Worm (Caenorhabditis elegans) whole organism, young adult: Measurements from ENCODE around the gene rpl-33.
"Not testable (repeated sequence)": the region's sequence is repeated elsewhere in the genome, so short reads cannot be mapped to it uniquely, and the experiment has no call there.

Source experiments
- F39B2.1 ChIP-seq: fragments of 200-800 bp; sonication (Bioruptor generic); IDR thresholded peaks from 2 replicates; pipeline ENCODE4 v1.3.6; 2022; ENCODE audit warnings: missing genetic modification reagents, missing genetic modification characterization, missing compliant biosample characterization
- Y79H2A.3 ChIP-seq: fragments of 200-800 bp; sonication (Bioruptor generic); conservative IDR thresholded peaks from 2 replicates; pipeline ENCODE4 v1.3.6; 2022; ENCODE audit warnings: missing genetic modification reagents, missing genetic modification characterization, missing compliant biosample characterization
- ZK185.1 ChIP-seq: sonication (generic microtip); optimal IDR thresholded peaks from 2 replicates; lab custom pipeline; 2016; ENCODE audit warnings: mild to moderate bottlenecking, missing genetic modification characterization, missing compliant biosample characterization; ENCODE audit not compliant: poor library complexity, severe bottlenecking
- athp-1 ChIP-seq: sonication (generic microtip); optimal IDR thresholded peaks from 2 replicates; lab custom pipeline; 2017; ENCODE audit warnings: mild to moderate bottlenecking, missing genetic modification characterization, missing compliant biosample characterization
- attf-6 ChIP-seq: fragments of 200-800 bp; sonication (Bioruptor generic); IDR thresholded peaks from 2 replicates; pipeline ENCODE4 v1.3.6; 2022; ENCODE audit warnings: missing genetic modification reagents, missing genetic modification characterization, missing compliant biosample characterization
- cebp-2 ChIP-seq: fragments of 200-800 bp; sonication (Bioruptor generic); IDR thresholded peaks from 2 replicates; pipeline ENCODE4 v1.3.6; 2022; ENCODE audit warnings: missing genetic modification characterization, missing compliant biosample characterization
- dpl-1 ChIP-seq: fragments of 150-350 bp; optimal IDR thresholded peaks from 2 replicates; lab custom pipeline; 2014; ENCODE audit warnings: missing biosample characterization, missing genetic modification reagents, missing genetic modification characterization
- hsf-1 ChIP-seq: fragments of 200-800 bp; sonication (Bioruptor generic); IDR thresholded peaks from 2 replicates; pipeline ENCODE4 v1.3.6; 2022; ENCODE audit warnings: missing genetic modification reagents, missing genetic modification characterization, missing compliant biosample characterization
- let-526 ChIP-seq: fragments of 200-800 bp; sonication (Bioruptor generic); IDR thresholded peaks from 2 replicates; pipeline ENCODE4 v1.3.6; 2022; ENCODE audit warnings: missing genetic modification reagents, missing genetic modification characterization, missing compliant biosample characterization
- lsl-1 ChIP-seq: fragments of 200-800 bp; sonication (Bioruptor generic); optimal IDR thresholded peaks from 2 replicates; lab custom pipeline; 2018; ENCODE audit warnings: mild to moderate bottlenecking, missing genetic modification characterization, moderate library complexity, missing compliant biosample characterization
- pha-4 ChIP-seq: fragments of 150-350 bp; sonication (generic microtip); optimal IDR thresholded peaks from 2 replicates; lab custom pipeline; 2014; ENCODE audit warnings: missing biosample characterization, missing genetic modification reagents, missing genetic modification characterization
- rec-8 ChIP-seq, 2 experiments: sonication (generic microtip); optimal IDR thresholded peaks; 2 replicates each; lab custom pipeline; 2016; ENCODE audit warnings: mild to moderate bottlenecking in 2 of 2, missing genetic modification characterization in 2 of 2, missing genetic modification reagents in 2 of 2, missing genotype in 2 of 2, missing biosample characterization in 1 of 2, missing compliant biosample characterization in 1 of 2, moderate library complexity in 1 of 2
- snpc-3.4 ChIP-seq: sonication (generic microtip); optimal IDR thresholded peaks from 2 replicates; lab custom pipeline; 2017; ENCODE audit warnings: missing genetic modification characterization, mild to moderate bottlenecking, missing compliant biosample characterization, antibody characterized with exemption, moderate library complexity, missing genotype, missing genetic modification reagents
- unc-62 ChIP-seq: fragments of 150-350 bp; optimal IDR thresholded peaks from 2 replicates; lab custom pipeline; 2014; ENCODE audit warnings: missing biosample characterization, missing genetic modification reagents, missing genetic modification characterization

DNA sequence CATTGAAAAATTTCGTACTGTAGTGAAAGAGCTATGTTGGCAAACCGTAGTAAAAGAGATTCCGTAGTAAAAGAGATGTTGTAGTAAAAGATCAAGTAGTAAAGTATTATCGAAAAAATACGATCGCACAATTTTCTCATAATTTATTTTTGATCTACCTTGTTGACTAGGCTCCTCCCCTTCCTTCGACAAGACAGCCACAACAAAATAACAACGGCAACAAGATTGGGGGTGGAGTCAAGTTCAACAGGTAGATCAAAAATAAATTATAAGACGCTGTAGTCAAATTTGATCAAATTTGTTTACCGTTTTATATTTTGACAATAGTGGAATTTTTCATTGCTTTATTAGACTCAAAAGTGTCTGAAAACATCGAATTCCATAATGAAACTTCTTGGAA is 17.1 kb upstream of the rpl-33 start:
- not testable (repeated sequence) for TF ChIP-seq cebp-2 (GFP tag; lab: Robert Waterston, UW); lsl-1 (GFP tag; lab: Kevin White, UChicago); attf-6 (GFP tag; lab: Robert Waterston, UW); rec-8 (tag; optimal IDR thresholded peaks at IDR 0.05; lab: Kevin White, UChicago); F39B2.1 (GFP tag; lab: Robert Waterston, UW); Y79H2A.3; dpl-1 (GFP tag; lab: Kevin White, UChicago); unc-62 (GFP tag; lab: Kevin White, UChicago); hsf-1 (GFP tag; lab: Robert Waterston, UW); let-526 (GFP tag; lab: Robert Waterston, UW); pha-4 (tag; lab: Kevin White, UChicago); snpc-3.4 (tag; lab: Kevin White, UChicago); athp-1 (tag; lab: Kevin White, UChicago); ZK185.1
